Worm (Caenorhabditis elegans): ENCODE measurements around the gene C08E8.10.

Gene C08E8.10

ce11 chrV:18299313-18299712 is 40.4 kb downstream of the C08E8.10 start:
- TF ChIP-seq ets-7 (tag; optimal IDR thresholded peaks at IDR 0.05) (no peak), ceh-36 (tag; optimal IDR thresholded peaks at IDR 0.05) (no peak), pes-1 (GFP tag; IDR thresholded peaks at IDR 0.05) (no peak), B0310.2 (tag; optimal IDR thresholded peaks at IDR 0.05) (no peak), hmbx-1 (tag; optimal IDR thresholded peaks at IDR 0.05) (no peak), hmg-4 (GFP tag; optimal IDR thresholded peaks at IDR 0.05) (no peak), scrt-1 (GFP tag; IDR thresholded peaks at IDR 0.05) (no peak), ceh-13 (GFP tag; optimal IDR thresholded peaks at IDR 0.05) (no peak), ama-1 (optimal IDR thresholded peaks at IDR 0.05) (no peak), tra-4 (tag; optimal IDR thresholded peaks at IDR 0.05) (no peak), F13C5.2 (tag; optimal IDR thresholded peaks at IDR 0.05) (no peak), aly-1 (tag; optimal IDR thresholded peaks at IDR 0.05) (no peak), tbx-37 (GFP tag; conservative IDR thresholded peaks at IDR 0.05) (no peak), sea-1 (GFP tag; conservative IDR thresholded peaks at IDR 0.05) (no peak), flt-1 (GFP tag; IDR thresholded peaks at IDR 0.05) (no peak), tbx-11 (GFP tag; IDR thresholded peaks at IDR 0.05) (no peak), hnd-1 (tag; optimal IDR thresholded peaks at IDR 0.05) (no peak)

DNA sequence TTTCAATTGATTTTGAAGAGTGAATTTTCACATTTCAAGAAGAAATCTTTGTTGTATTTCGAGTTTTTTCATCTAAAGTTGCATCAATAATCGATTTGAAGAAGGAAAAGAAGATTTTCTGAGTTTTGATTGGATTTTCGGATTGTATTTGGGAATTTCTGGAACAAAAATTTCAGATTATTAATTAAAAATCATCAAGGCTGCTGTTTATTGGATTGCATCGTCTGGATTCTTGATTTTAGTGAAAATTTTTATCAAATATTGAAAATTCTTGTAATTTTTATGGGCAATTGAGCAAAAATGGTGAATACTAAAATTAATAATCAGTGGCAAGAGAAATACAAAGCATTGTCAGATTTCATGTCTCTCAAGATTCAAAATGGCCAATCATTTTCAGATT is 41.2 kb downstream of the C08E8.10 start, which contains the start of gene Y51A2A.5:
TSS of gene Y51A2A.5 (plus strand) at position 301 of the 400 bp plus-strand sequence.
- TF ChIP-seq tra-4 (tag; optimal IDR thresholded peaks at IDR 0.05) (no peak), flt-1 (GFP tag; IDR thresholded peaks at IDR 0.05) (no peak), ets-7 (tag; optimal IDR thresholded peaks at IDR 0.05) (no peak), aly-1 (tag; optimal IDR thresholded peaks at IDR 0.05) (no peak), F13C5.2 (tag; optimal IDR thresholded peaks at IDR 0.05) (no peak), scrt-1 (GFP tag; IDR thresholded peaks at IDR 0.05) (no peak), tbx-11 (GFP tag; IDR thresholded peaks at IDR 0.05) (no peak), sea-1 (GFP tag; conservative IDR thresholded peaks at IDR 0.05) (no peak), tbx-37 (GFP tag; conservative IDR thresholded peaks at IDR 0.05) (no peak), hmbx-1 (tag; optimal IDR thresholded peaks at IDR 0.05) (no peak), pes-1 (GFP tag; IDR thresholded peaks at IDR 0.05) (no peak), ama-1 (optimal IDR thresholded peaks at IDR 0.05) (no peak), hnd-1 (tag; optimal IDR thresholded peaks at IDR 0.05) (no peak), ceh-36 (tag; optimal IDR thresholded peaks at IDR 0.05) (no peak), hmg-4 (GFP tag; optimal IDR thresholded peaks at IDR 0.05) (no peak), B0310.2 (tag; optimal IDR thresholded peaks at IDR 0.05) (no peak), ceh-13 (GFP tag; optimal IDR thresholded peaks at IDR 0.05) (no peak)

DNA sequence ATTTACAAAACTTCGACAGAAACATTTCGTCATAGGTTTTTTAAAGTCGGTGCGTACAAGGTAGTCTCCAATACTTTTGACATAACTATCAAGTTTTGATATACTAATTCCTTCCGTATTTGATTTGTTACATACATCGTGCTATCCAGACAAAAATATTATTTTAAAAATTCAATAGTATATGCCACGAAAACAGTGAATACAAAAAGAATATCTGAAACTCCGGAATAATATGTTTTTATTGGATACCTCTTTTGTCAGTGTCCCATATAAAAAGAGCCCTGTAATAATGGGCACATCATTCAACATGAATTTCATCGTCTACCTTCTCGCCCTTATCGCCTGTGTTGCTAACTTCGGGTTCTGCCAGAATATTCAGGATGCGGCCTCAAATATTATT is 47.4 kb downstream of the C08E8.10 start, which contains the start of gene Y51A2A.12:
TSS of gene Y51A2A.12 (plus strand) at position 301 of the 400 bp plus-strand sequence.
- TF ChIP-seq sea-1 (GFP tag; conservative IDR thresholded peaks at IDR 0.05) (no peak), hmg-4 (GFP tag; optimal IDR thresholded peaks at IDR 0.05) (no peak), ets-7 (tag; optimal IDR thresholded peaks at IDR 0.05) (no peak), B0310.2 (tag; optimal IDR thresholded peaks at IDR 0.05) (no peak), flt-1 (GFP tag; IDR thresholded peaks at IDR 0.05) (no peak), tra-4 (tag; optimal IDR thresholded peaks at IDR 0.05) (no peak), scrt-1 (GFP tag; IDR thresholded peaks at IDR 0.05) (no peak), ceh-36 (tag; optimal IDR thresholded peaks at IDR 0.05) (no peak), tbx-37 (GFP tag; conservative IDR thresholded peaks at IDR 0.05) (no peak), hmbx-1 (tag; optimal IDR thresholded peaks at IDR 0.05) (no peak), hnd-1 (tag; optimal IDR thresholded peaks at IDR 0.05) (no peak), pes-1 (GFP tag; IDR thresholded peaks at IDR 0.05) (no peak), ceh-13 (GFP tag; optimal IDR thresholded peaks at IDR 0.05) (no peak), tbx-11 (GFP tag; IDR thresholded peaks at IDR 0.05) (no peak), ama-1 (optimal IDR thresholded peaks at IDR 0.05) (no peak), F13C5.2 (tag; optimal IDR thresholded peaks at IDR 0.05) (no peak), aly-1 (tag; optimal IDR thresholded peaks at IDR 0.05) (no peak)

DNA sequence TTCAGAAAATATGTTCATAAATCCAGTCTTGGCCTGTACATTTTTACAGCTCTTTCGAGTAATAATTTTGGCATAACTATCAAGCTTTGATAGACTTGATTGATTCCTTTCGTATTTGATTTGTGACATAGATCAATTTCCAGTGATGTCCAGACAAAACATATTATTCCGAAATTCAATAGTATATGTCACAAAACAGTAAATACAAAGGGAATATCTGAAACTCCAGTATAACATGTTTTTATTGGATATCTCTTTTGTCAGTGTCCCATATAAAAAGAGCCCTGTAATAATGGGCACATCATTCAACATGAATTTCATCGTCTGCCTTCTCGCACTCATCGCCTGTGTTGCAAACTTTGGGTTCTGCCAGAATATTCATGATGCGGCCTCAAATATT is 49.1 kb downstream of the C08E8.10 start, which contains the start of gene Y51A2A.4:
TSS of gene Y51A2A.4 (plus strand) at position 301 of the 400 bp plus-strand sequence.
- TF ChIP-seq aly-1 (tag; optimal IDR thresholded peaks at IDR 0.05) (no peak), hnd-1 (tag; optimal IDR thresholded peaks at IDR 0.05) (no peak), hmbx-1 (tag; optimal IDR thresholded peaks at IDR 0.05) (no peak), scrt-1 (GFP tag; IDR thresholded peaks at IDR 0.05) (no peak), sea-1 (GFP tag; conservative IDR thresholded peaks at IDR 0.05) (no peak), hmg-4 (GFP tag; optimal IDR thresholded peaks at IDR 0.05) (no peak), flt-1 (GFP tag; IDR thresholded peaks at IDR 0.05) (no peak), ets-7 (tag; optimal IDR thresholded peaks at IDR 0.05) (no peak), ceh-13 (GFP tag; optimal IDR thresholded peaks at IDR 0.05) (no peak), tbx-37 (GFP tag; conservative IDR thresholded peaks at IDR 0.05) (no peak)

All from whole organism, early embryonic.